Worm (Caenorhabditis elegans): ENCODE data around the gene txt-17.

Gene txt-17

ce11 chrV:7084612-7085139 is 31.7 kb upstream of the txt-17 start, which contains the start of gene mys-1 (continued):
- no peak for TF ChIP-seq nhr-6 (tag; optimal IDR thresholded peaks at IDR 0.05)
- peak; percentile 80 for TF ChIP-seq sma-9 (GFP tag; optimal IDR thresholded peaks at IDR 0.05)
- TF ChIP-seq sma-9 (tag; optimal IDR thresholded peaks at IDR 0.05): no peak
- no peak for TF ChIP-seq elt-3 (tag; optimal IDR thresholded peaks at IDR 0.05)
- no peak for TF ChIP-seq R02D3.7 (tag; optimal IDR thresholded peaks at IDR 0.05)

- TF ChIP-seq unc-62 (GFP tag; optimal IDR thresholded peaks at IDR 0.05): no peak
- no peak for TF ChIP-seq egl-27 (tag; optimal IDR thresholded peaks at IDR 0.05)
- TF ChIP-seq lsy-2 (tag; optimal IDR thresholded peaks at IDR 0.05): no peak
These were observed 26.4 kb upstream of the txt-17 start for ce11 chrV:7079388-7079787.

DNA sequence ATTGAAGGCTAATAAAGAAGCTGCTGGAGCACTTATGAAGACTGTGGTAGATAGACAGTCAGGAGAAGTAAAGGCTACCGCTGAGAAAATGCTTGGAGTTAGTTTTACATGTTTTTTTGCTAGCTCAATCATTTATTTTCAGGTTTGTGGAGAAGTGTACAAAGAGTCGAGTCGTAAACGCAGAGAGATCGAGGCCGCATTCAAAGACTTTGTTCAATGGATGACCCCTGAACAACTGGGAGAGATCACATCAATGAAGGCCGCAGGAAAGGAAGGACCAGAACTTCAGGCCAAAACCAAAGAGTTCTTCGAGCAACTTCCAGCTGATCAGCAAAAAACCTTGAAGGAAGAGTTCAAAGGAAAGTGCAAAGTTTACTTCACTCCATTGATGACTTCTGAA is 25.8 kb upstream of the txt-17 start:
- TF ChIP-seq nhr-237 (tag; optimal IDR thresholded peaks at IDR 0.05) (no peak), mab-5 (tag; optimal IDR thresholded peaks at IDR 0.05) (no peak), ama-1 (optimal IDR thresholded peaks at IDR 0.05) (no peak), elt-1 (tag; optimal IDR thresholded peaks at IDR 0.05) (no peak), fos-1 (tag; optimal IDR thresholded peaks at IDR 0.05) (no peak), lin-13 (GFP tag; optimal IDR thresholded peaks at IDR 0.05) (no peak), mbf-1 (tag; optimal IDR thresholded peaks at IDR 0.05) (no peak), ztf-4 (tag; optimal IDR thresholded peaks at IDR 0.05) (no peak), snpc-4 (tag; optimal IDR thresholded peaks at IDR 0.05) (no peak), nhr-21 (tag; optimal IDR thresholded peaks at IDR 0.05) (no peak), unc-62 (GFP tag; optimal IDR thresholded peaks at IDR 0.05) (no peak), ztf-11 (tag; optimal IDR thresholded peaks at IDR 0.05) (no peak)

DNA sequence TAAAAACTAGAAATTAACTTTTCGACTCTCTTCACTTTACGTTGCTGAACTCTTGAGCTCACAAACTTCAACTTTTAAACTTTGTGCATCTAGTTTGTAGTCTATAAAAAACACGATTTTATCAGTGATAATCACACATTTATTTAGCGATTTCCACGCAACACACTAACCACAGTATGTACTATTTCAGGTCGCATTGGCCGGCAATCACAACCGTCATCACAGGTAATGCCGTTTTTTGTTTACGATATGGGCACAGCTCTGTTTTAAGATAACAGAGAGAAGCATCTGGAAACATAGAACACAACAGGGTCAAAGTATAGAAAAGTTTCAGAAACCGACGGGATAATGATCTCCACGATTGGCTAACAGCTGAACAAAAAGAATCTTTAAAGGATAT is 23.2 kb upstream of the txt-17 start:
- TF ChIP-seq fos-1 (tag; optimal IDR thresholded peaks at IDR 0.05): peak; percentile 8
- TF ChIP-seq sma-9 (GFP tag; optimal IDR thresholded peaks at IDR 0.05): peak; percentile 35
- TF ChIP-seq sma-9 (tag; optimal IDR thresholded peaks at IDR 0.05): no peak
- no peak for TF ChIP-seq F13H6.1 (tag; optimal IDR thresholded peaks at IDR 0.05)
- no peak for TF ChIP-seq C34F6.9 (tag; optimal IDR thresholded peaks at IDR 0.05)
- TF ChIP-seq nhr-11 (tag; optimal IDR thresholded peaks at IDR 0.05): no peak
- TF ChIP-seq sem-4 (tag; optimal IDR thresholded peaks at IDR 0.05): no peak
- TF ChIP-seq Y55F3AM.14 (GFP tag; optimal IDR thresholded peaks at IDR 0.05): no peak
- no peak for TF ChIP-seq zag-1 (tag; optimal IDR thresholded peaks at IDR 0.05)
- no peak for TF ChIP-seq lin-13 (GFP tag; optimal IDR thresholded peaks at IDR 0.05)
- no peak for TF ChIP-seq unc-39 (tag; optimal IDR thresholded peaks at IDR 0.05)
- TF ChIP-seq ztf-11 (tag; optimal IDR thresholded peaks at IDR 0.05): no peak
- no peak for TF ChIP-seq unc-62 (GFP tag; optimal IDR thresholded peaks at IDR 0.05)
- no peak for TF ChIP-seq mdl-1 (tag; optimal IDR thresholded peaks at IDR 0.05)
- peak; percentile 62 for TF ChIP-seq crh-2 (tag; optimal IDR thresholded peaks at IDR 0.05)
- peak; percentile 58 for TF ChIP-seq nhr-129 (tag; optimal IDR thresholded peaks at IDR 0.05)
- TF ChIP-seq elt-3 (tag; optimal IDR thresholded peaks at IDR 0.05): no peak
- no peak for TF ChIP-seq nhr-12 (tag; optimal IDR thresholded peaks at IDR 0.05)

- no peak for TF ChIP-seq lin-11 (tag; optimal IDR thresholded peaks at IDR 0.05)
- TF ChIP-seq crh-2 (tag; optimal IDR thresholded peaks at IDR 0.05): no peak
- no peak for TF ChIP-seq nhr-23 (tag; optimal IDR thresholded peaks at IDR 0.05)
- peak; percentile 30 for TF ChIP-seq fos-1 (tag; optimal IDR thresholded peaks at IDR 0.05)
- TF ChIP-seq gmeb-1 (tag; optimal IDR thresholded peaks at IDR 0.05): no peak
- TF ChIP-seq egl-27 (tag; optimal IDR thresholded peaks at IDR 0.05): no peak
- TF ChIP-seq dmd-4 (tag; optimal IDR thresholded peaks at IDR 0.05): no peak
- no peak for TF ChIP-seq nhr-129 (tag; optimal IDR thresholded peaks at IDR 0.05)
- TF ChIP-seq lin-13 (GFP tag; optimal IDR thresholded peaks at IDR 0.05): no peak
These were observed 22.6 kb upstream of the txt-17 start, which contains the start of gene npa-1 for ce11 chrV:7075646-7076045. Gene npa-1, plus strand, starts transcription at chrV:7075787.

DNA sequence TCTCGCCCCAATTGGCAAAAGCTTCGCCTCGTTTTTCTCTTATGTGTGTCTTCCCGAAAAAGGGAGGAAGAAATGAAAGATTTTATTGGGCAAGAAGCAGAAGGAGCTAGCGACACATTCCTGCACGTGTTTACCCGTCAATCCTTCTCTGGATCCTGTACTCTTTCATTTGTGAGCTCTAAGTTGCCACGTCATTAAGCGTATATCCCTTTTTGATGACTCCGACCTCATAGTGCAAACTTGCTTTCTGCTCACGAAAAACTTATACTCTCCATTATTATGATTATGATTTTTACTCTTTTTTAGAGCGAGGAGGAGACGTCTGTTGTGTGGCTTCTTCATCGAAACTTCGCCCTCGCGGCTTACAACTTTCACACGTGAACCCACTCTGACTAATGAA is 19.3 kb upstream of the txt-17 start, which contains the start of gene F27B10.1:
TSS of gene F27B10.1 (plus strand) at position 301 of the 400 bp plus-strand sequence.
- no peak for TF ChIP-seq Y55F3AM.14 (GFP tag; optimal IDR thresholded peaks at IDR 0.05)
- TF ChIP-seq dmd-4 (tag; optimal IDR thresholded peaks at IDR 0.05): no peak
- TF ChIP-seq crh-2 (tag; optimal IDR thresholded peaks at IDR 0.05): peak; percentile 41
